Worm (Caenorhabditis elegans) whole organism, late embryonic: ENCODE measurements around the gene fpn-1.2.

ENCODE experiments used
- ceh-2 ChIP-seq: sonication (generic microtip); optimal IDR thresholded peaks from 2 replicates; lab custom pipeline; 2016; ENCODE audit warnings: missing genotype, missing genetic modification characterization, missing compliant biosample characterization
- ceh-24 ChIP-seq: sonication (generic microtip); optimal IDR thresholded peaks from 2 replicates; lab custom pipeline; 2016; ENCODE audit warnings: mild to moderate bottlenecking, missing genetic modification characterization, missing compliant biosample characterization
- ceh-30 ChIP-seq: fragments of 150-350 bp; optimal IDR thresholded peaks from 2 replicates; lab custom pipeline; 2014; ENCODE audit warnings: missing biosample characterization, missing genetic modification characterization
- ceh-48 ChIP-seq: sonication (generic microtip); optimal IDR thresholded peaks from 2 replicates; lab custom pipeline; 2016; ENCODE audit warnings: missing genetic modification characterization, inconsistent platforms, missing compliant biosample characterization
- dve-1 ChIP-seq: sonication (generic microtip); optimal IDR thresholded peaks from 2 replicates; lab custom pipeline; 2017; ENCODE audit warnings: antibody characterized with exemption, mild to moderate bottlenecking, missing genetic modification characterization, missing compliant biosample characterization
- pag-3 ChIP-seq: sonication (generic microtip); optimal IDR thresholded peaks from 2 replicates; lab custom pipeline; 2016; ENCODE audit warnings: missing compliant biosample characterization, missing genetic modification characterization, borderline replicate concordance
- unc-86 ChIP-seq: sonication (generic microtip); optimal IDR thresholded peaks from 2 replicates; lab custom pipeline; 2016; ENCODE audit warnings: missing genetic modification characterization, missing compliant biosample characterization

DNA sequence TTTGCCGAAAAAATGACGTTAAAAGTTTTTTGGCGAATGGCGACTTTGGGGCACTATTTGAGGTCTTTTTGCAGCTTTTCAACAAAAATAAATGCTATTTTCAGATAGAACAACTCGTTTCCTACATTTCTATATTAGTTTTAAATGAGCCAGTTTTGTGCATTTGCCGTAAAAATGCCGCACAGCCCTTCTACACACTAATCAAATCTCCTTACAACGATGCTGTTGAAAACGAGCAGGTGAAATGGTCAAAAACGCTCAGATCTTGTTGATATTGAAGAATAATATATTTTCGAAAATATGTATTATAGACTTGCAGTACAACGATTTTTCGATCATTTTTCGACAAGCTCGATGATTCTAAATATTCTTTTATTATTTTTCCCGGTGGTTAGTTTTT, 9.7 kb downstream of the fpn-1.2 start, which contains the start of gene chil-14:
- no peak for TF ChIP-seq ceh-30
- TF ChIP-seq pag-3: no peak
- no peak for TF ChIP-seq ceh-24 (tag; lab: Kevin White, UChicago)
- no peak for TF ChIP-seq ceh-48 (tag; lab: Kevin White, UChicago)
- no peak for TF ChIP-seq unc-86 (tag; lab: Kevin White, UChicago)
- TF ChIP-seq ceh-2: no peak
- no peak for TF ChIP-seq dve-1
